Worm (Caenorhabditis elegans) whole organism, L3 larva: ENCODE results near the gene sma-3.

Experiments
- R02D3.7 ChIP-seq: fragments of 150-350 bp; optimal IDR thresholded peaks from 2 replicates; lab custom pipeline; 2014; ENCODE audit warnings: missing biosample characterization, missing genetic modification characterization
- ceh-16 ChIP-seq: sonication (generic microtip); optimal IDR thresholded peaks from 2 replicates; lab custom pipeline; 2017; ENCODE audit warnings: missing biosample characterization, missing genetic modification characterization
- ceh-82 ChIP-seq: fragments of 150-350 bp; optimal IDR thresholded peaks from 2 replicates; lab custom pipeline; 2014; ENCODE audit warnings: missing biosample characterization, missing genetic modification characterization
- egl-27 ChIP-seq: sonication (generic microtip); optimal IDR thresholded peaks from 4 replicates; lab custom pipeline; 2017; ENCODE audit warnings: missing biosample characterization, missing genetic modification reagents, missing genetic modification characterization
- elt-1 ChIP-seq: fragments of 150-350 bp; optimal IDR thresholded peaks from 2 replicates; lab custom pipeline; 2014; ENCODE audit warnings: missing biosample characterization, missing genetic modification characterization
- lin-15B ChIP-seq: fragments of 150-350 bp; optimal IDR thresholded peaks from 2 replicates; lab custom pipeline; 2014; ENCODE audit warnings: missing biosample characterization, missing genetic modification characterization
- nfya-1 ChIP-seq: sonication (generic microtip); optimal IDR thresholded peaks from 2 replicates; lab custom pipeline; 2017; ENCODE audit warnings: missing genetic modification characterization, mild to moderate bottlenecking, missing compliant biosample characterization, antibody characterized with exemption, moderate library complexity; ENCODE audit not compliant: insufficient read depth
- skn-1 ChIP-seq: fragments of 150-350 bp; optimal IDR thresholded peaks from 2 replicates; lab custom pipeline; 2014; ENCODE audit warnings: missing biosample characterization, missing genetic modification characterization
- snpc-4 ChIP-seq: fragments of 150-350 bp; optimal IDR thresholded peaks from 2 replicates; lab custom pipeline; 2014; ENCODE audit warnings: missing biosample characterization, missing genetic modification characterization
- ztf-4 ChIP-seq: fragments of 150-350 bp; optimal IDR thresholded peaks from 2 replicates; lab custom pipeline; 2014; ENCODE audit warnings: missing biosample characterization, missing genetic modification characterization

DNA sequence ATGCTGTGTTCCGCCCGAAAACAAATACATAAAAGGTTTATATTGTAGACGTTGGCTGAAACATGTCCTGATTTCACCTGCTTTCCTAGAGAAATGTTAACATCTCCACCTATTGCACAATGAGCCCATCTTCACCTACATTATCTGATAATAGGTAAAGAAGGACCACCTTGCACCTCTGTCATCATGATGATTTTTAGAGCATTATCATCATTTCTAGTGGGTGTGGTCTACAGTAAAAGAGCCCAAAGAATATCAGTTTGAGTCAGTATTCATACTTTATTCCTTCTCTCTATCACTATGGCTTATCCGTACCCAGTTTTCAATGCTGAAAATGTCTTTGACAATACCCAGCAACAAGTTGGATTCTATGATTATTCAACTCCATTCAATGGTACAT, 20.4 kb upstream of the sma-3 start, which contains the start of gene med-2:
- TF ChIP-seq nfya-1 (tag; lab: Kevin White, UChicago) (no peak), elt-1 (tag; lab: Kevin White, UChicago) (no peak), ceh-82 (tag; lab: Kevin White, UChicago) (no peak), lin-15B (tag; lab: Kevin White, UChicago) (no peak), ztf-4 (tag; lab: Kevin White, UChicago) (no peak), egl-27 (tag; lab: Kevin White, UChicago) (no peak), ceh-16 (tag; lab: Kevin White, UChicago) (no peak), R02D3.7 (no peak), snpc-4 (tag; lab: Kevin White, UChicago) (no peak), skn-1 (tag; lab: Kevin White, UChicago) (no peak)
